Worm (Caenorhabditis elegans): ENCODE data around the gene gstk-1.

DNA sequence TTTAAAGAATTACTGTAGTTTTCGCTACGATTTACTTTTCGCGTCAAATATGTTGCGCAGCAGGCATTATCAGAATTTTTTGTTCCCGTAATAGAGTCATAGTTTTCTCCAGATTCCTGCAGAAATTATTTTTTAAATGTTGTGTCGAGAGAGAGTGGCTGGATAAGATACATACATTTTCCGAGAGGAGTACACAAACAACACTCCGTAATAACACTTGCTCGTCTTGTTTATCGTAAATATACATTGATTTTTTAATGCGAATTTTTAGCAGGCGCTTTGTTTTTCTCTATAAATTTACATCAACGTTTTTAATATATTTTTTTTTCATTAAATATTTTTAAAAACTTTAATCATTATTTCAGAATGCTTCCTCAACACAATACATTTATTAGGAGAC, 12.5 kb downstream of the gstk-1 start, which contains the start of gene taf-8:
- TF ChIP-seq unc-62 (GFP tag; optimal IDR thresholded peaks at IDR 0.05) (no peak), mml-1 (tag; optimal IDR thresholded peaks at IDR 0.05) (no peak), nhr-76 (tag; optimal IDR thresholded peaks at IDR 0.05) (no peak), ama-1 (optimal IDR thresholded peaks at IDR 0.05) (no peak)

Data from whole organism, L3 larva.